Worm (Caenorhabditis elegans) whole organism, young adult: ENCODE measurements around the gene nuaf-3.

Experiments
- B0035.1 ChIP-seq: sonication (generic microtip); optimal IDR thresholded peaks from 2 replicates; lab custom pipeline; 2016; ENCODE audit warnings: missing genetic modification characterization, mild to moderate bottlenecking, missing compliant biosample characterization, missing genotype, missing genetic modification reagents
- C06A6.2 ChIP-seq: fragments of 200-800 bp; sonication (Bioruptor generic); conservative IDR thresholded peaks from 2 replicates; pipeline ENCODE4 v1.3.6; 2022; ENCODE audit warnings: missing genetic modification characterization, missing compliant biosample characterization
- F10E7.11 ChIP-seq: sonication (generic microtip); optimal IDR thresholded peaks from 2 replicates; lab custom pipeline; 2017; ENCODE audit warnings: mild to moderate bottlenecking, missing genetic modification characterization, moderate library complexity, missing compliant biosample characterization
- F39B2.1 ChIP-seq: fragments of 200-800 bp; sonication (Bioruptor generic); IDR thresholded peaks from 2 replicates; pipeline ENCODE4 v1.3.6; 2022; ENCODE audit warnings: missing genetic modification reagents, missing genetic modification characterization, missing compliant biosample characterization
- F49E8.2 ChIP-seq: sonication (generic microtip); optimal IDR thresholded peaks from 3 replicates; lab custom pipeline; 2017; ENCODE audit warnings: missing genetic modification characterization, mild to moderate bottlenecking, missing compliant biosample characterization, antibody characterized with exemption, moderate library complexity; ENCODE audit not compliant: insufficient read depth
- F52B5.7 ChIP-seq: sonication (generic microtip); optimal IDR thresholded peaks from 2 replicates; lab custom pipeline; 2016; ENCODE audit warnings: mild to moderate bottlenecking, missing genetic modification characterization, missing compliant biosample characterization
- T07F8.4 ChIP-seq: sonication (generic microtip); optimal IDR thresholded peaks from 2 replicates; lab custom pipeline; 2016; ENCODE audit warnings: mild to moderate bottlenecking, missing genetic modification characterization, moderate library complexity, missing compliant biosample characterization
- Y53F4B.3 ChIP-seq: fragments of 200-800 bp; sonication (Bioruptor generic); IDR thresholded peaks from 2 replicates; pipeline ENCODE4 v1.3.6; 2022; ENCODE audit warnings: missing genetic modification reagents, missing genetic modification characterization, missing compliant biosample characterization
- Y53G8AR.9 ChIP-seq: fragments of 200-800 bp; sonication (Bioruptor generic); conservative IDR thresholded peaks from 2 replicates; pipeline ENCODE4 v1.3.6; 2022; ENCODE audit warnings: missing genetic modification reagents, missing genetic modification characterization, missing compliant biosample characterization
- ZK185.1 ChIP-seq: sonication (generic microtip); optimal IDR thresholded peaks from 2 replicates; lab custom pipeline; 2016; ENCODE audit warnings: mild to moderate bottlenecking, missing genetic modification characterization, missing compliant biosample characterization; ENCODE audit not compliant: poor library complexity, severe bottlenecking
- aptf-2 ChIP-seq: fragments of 200-800 bp; sonication (Bioruptor generic); conservative IDR thresholded peaks from 2 replicates; pipeline ENCODE4 v1.3.6; 2022; ENCODE audit warnings: missing genetic modification reagents, missing genetic modification characterization, missing compliant biosample characterization
- attf-5 ChIP-seq: fragments of 200-800 bp; sonication (Bioruptor generic); optimal IDR thresholded peaks from 2 replicates; lab custom pipeline; 2018; ENCODE audit warnings: mild to moderate bottlenecking, missing genetic modification characterization, missing compliant biosample characterization
- attf-6 ChIP-seq: fragments of 200-800 bp; sonication (Bioruptor generic); IDR thresholded peaks from 2 replicates; pipeline ENCODE4 v1.3.6; 2022; ENCODE audit warnings: missing genetic modification reagents, missing genetic modification characterization, missing compliant biosample characterization
- bed-1 ChIP-seq: fragments of 200-800 bp; sonication (Bioruptor generic); IDR thresholded peaks from 2 replicates; pipeline ENCODE4 v1.3.6; 2022; ENCODE audit warnings: missing genetic modification reagents, missing genetic modification characterization, missing compliant biosample characterization
- ceh-100 ChIP-seq: fragments of 200-800 bp; sonication (Bioruptor generic); IDR thresholded peaks from 2 replicates; pipeline ENCODE4 v1.3.6; 2022; ENCODE audit warnings: missing genetic modification reagents, missing genetic modification characterization, missing compliant biosample characterization
- ceh-40 ChIP-seq: fragments of 200-800 bp; sonication (Bioruptor generic); IDR thresholded peaks from 2 replicates; pipeline ENCODE4 v1.3.6; 2022; ENCODE audit warnings: missing genetic modification characterization, missing compliant biosample characterization
- ceh-79 ChIP-seq: sonication (generic microtip); optimal IDR thresholded peaks from 2 replicates; lab custom pipeline; 2017; ENCODE audit warnings: mild to moderate bottlenecking, missing genetic modification characterization, missing compliant biosample characterization
- dpl-1 ChIP-seq: fragments of 150-350 bp; optimal IDR thresholded peaks from 2 replicates; lab custom pipeline; 2014; ENCODE audit warnings: missing biosample characterization, missing genetic modification reagents, missing genetic modification characterization
- efl-1 ChIP-seq: fragments of 150-350 bp; optimal IDR thresholded peaks from 2 replicates; lab custom pipeline; 2014; ENCODE audit warnings: missing biosample characterization, missing genetic modification reagents, missing genetic modification characterization
- egl-18 ChIP-seq: fragments of 200-800 bp; sonication (Bioruptor generic); IDR thresholded peaks from 2 replicates; pipeline ENCODE4 v1.3.6; 2022; ENCODE audit warnings: missing genetic modification reagents, missing genetic modification characterization, missing compliant biosample characterization
- ekl-4 ChIP-seq: fragments of 200-800 bp; sonication (Bioruptor generic); IDR thresholded peaks from 2 replicates; pipeline ENCODE4 v1.3.6; 2022; ENCODE audit warnings: missing genetic modification reagents, missing genetic modification characterization, missing compliant biosample characterization
- hlh-12 ChIP-seq: sonication (generic microtip); optimal IDR thresholded peaks from 2 replicates; lab custom pipeline; 2016; ENCODE audit warnings: missing genetic modification characterization, missing compliant biosample characterization
- hlh-26 ChIP-seq: fragments of 200-800 bp; sonication (Bioruptor generic); conservative IDR thresholded peaks from 2 replicates; pipeline ENCODE4 v1.3.6; 2022; ENCODE audit warnings: missing genetic modification reagents, missing genetic modification characterization, missing compliant biosample characterization
- hmg-20 ChIP-seq: fragments of 200-800 bp; sonication (Bioruptor generic); IDR thresholded peaks from 2 replicates; pipeline ENCODE4 v1.3.6; 2022; ENCODE audit warnings: missing genetic modification reagents, missing genetic modification characterization, missing compliant biosample characterization
- lag-1 ChIP-seq: fragments of 200-800 bp; sonication (Bioruptor generic); IDR thresholded peaks from 2 replicates; pipeline ENCODE4 v1.3.6; 2022; ENCODE audit warnings: missing genetic modification reagents, missing genetic modification characterization, missing compliant biosample characterization
- let-526 ChIP-seq: fragments of 200-800 bp; sonication (Bioruptor generic); IDR thresholded peaks from 2 replicates; pipeline ENCODE4 v1.3.6; 2022; ENCODE audit warnings: missing genetic modification reagents, missing genetic modification characterization, missing compliant biosample characterization
- let-607 ChIP-seq, 2 experiments: fragments of 200-800 bp in 1 of 2; sonication (Bioruptor generic) in 1 of 2; sonication (generic microtip) in 1 of 2; optimal IDR thresholded peaks; 2 replicates each; lab custom pipeline; 2016 to 2018; ENCODE audit warnings: mild to moderate bottlenecking in 2 of 2, missing compliant biosample characterization in 2 of 2, missing genetic modification characterization in 2 of 2, moderate library complexity in 2 of 2, missing genotype in 1 of 2
- lin-54 ChIP-seq: fragments of 200-800 bp; sonication (Bioruptor generic); optimal IDR thresholded peaks from 2 replicates; lab custom pipeline; 2018; ENCODE audit warnings: mild to moderate bottlenecking, missing genetic modification characterization, missing compliant biosample characterization
- lir-1 ChIP-seq: fragments of 200-800 bp; sonication (Bioruptor generic); conservative IDR thresholded peaks from 2 replicates; pipeline ENCODE4 v1.3.6; 2022; ENCODE audit warnings: missing genetic modification reagents, missing genetic modification characterization, missing compliant biosample characterization
- madf-10 ChIP-seq: sonication (generic microtip); optimal IDR thresholded peaks from 2 replicates; lab custom pipeline; 2016; ENCODE audit warnings: mild to moderate bottlenecking, missing genetic modification characterization, missing compliant biosample characterization
- madf-3 ChIP-seq: fragments of 200-800 bp; sonication (Bioruptor generic); IDR thresholded peaks from 2 replicates; pipeline ENCODE4 v1.3.6; 2022; ENCODE audit warnings: missing genetic modification reagents, missing genetic modification characterization, missing compliant biosample characterization
- madf-6 ChIP-seq: fragments of 200-800 bp; sonication (Bioruptor generic); IDR thresholded peaks from 2 replicates; pipeline ENCODE4 v1.3.6; 2022; ENCODE audit warnings: missing genetic modification reagents, missing genetic modification characterization, missing compliant biosample characterization
- mxl-1 ChIP-seq: sonication (generic microtip); optimal IDR thresholded peaks from 2 replicates; lab custom pipeline; 2016; ENCODE audit warnings: missing genetic modification characterization, missing compliant biosample characterization
- nfyb-1 ChIP-seq: fragments of 200-800 bp; sonication (Bioruptor generic); IDR thresholded peaks from 2 replicates; pipeline ENCODE4 v1.3.6; 2022; ENCODE audit warnings: missing genetic modification reagents, missing genetic modification characterization, missing compliant biosample characterization
- nhr-179 ChIP-seq: sonication (generic microtip); optimal IDR thresholded peaks from 2 replicates; lab custom pipeline; 2016; ENCODE audit warnings: mild to moderate bottlenecking, missing genetic modification characterization, missing compliant biosample characterization
- nhr-90 ChIP-seq: sonication (generic microtip); optimal IDR thresholded peaks from 2 replicates; lab custom pipeline; 2016; ENCODE audit warnings: missing genotype, mild to moderate bottlenecking, missing genetic modification characterization, missing compliant biosample characterization
- rcor-1 ChIP-seq: fragments of 200-800 bp; sonication (Bioruptor generic); IDR thresholded peaks from 2 replicates; pipeline ENCODE4 v1.3.6; 2022; ENCODE audit warnings: missing genetic modification reagents, missing genetic modification characterization, missing compliant biosample characterization
- rpc-1 ChIP-seq, 2 experiments: fragments of 150-350 bp in 1 of 2; sonication (generic microtip) in 1 of 2; optimal IDR thresholded peaks; 2 replicates each; lab custom pipeline; 2014 to 2018; ENCODE audit warnings: missing biosample characterization in 1 of 2, missing genetic modification characterization in 1 of 2, missing genetic modification reagents in 1 of 2, missing genotype in 1 of 2
- sdz-38 ChIP-seq: sonication (generic microtip); optimal IDR thresholded peaks from 2 replicates; lab custom pipeline; 2016; ENCODE audit warnings: missing genotype, missing genetic modification characterization, missing compliant biosample characterization
- sea-2 ChIP-seq: fragments of 200-800 bp; sonication (Bioruptor generic); IDR thresholded peaks from 2 replicates; pipeline ENCODE4 v1.3.6; 2022; ENCODE audit warnings: missing genetic modification characterization, missing compliant biosample characterization
- snpc-1.1 ChIP-seq: sonication (generic microtip); optimal IDR thresholded peaks from 2 replicates; lab custom pipeline; 2017; ENCODE audit warnings: missing genetic modification characterization, mild to moderate bottlenecking, missing compliant biosample characterization, antibody characterized with exemption, moderate library complexity, missing genotype, missing genetic modification reagents; ENCODE audit not compliant: insufficient read depth
- tbx-9 ChIP-seq: sonication (generic microtip); optimal IDR thresholded peaks from 2 replicates; lab custom pipeline; 2016; ENCODE audit warnings: borderline replicate concordance, missing genetic modification characterization, inconsistent platforms, missing compliant biosample characterization
- tlf-1 ChIP-seq: fragments of 200-800 bp; sonication (Bioruptor generic); optimal IDR thresholded peaks from 2 replicates; lab custom pipeline; 2018; ENCODE audit warnings: mild to moderate bottlenecking, missing genetic modification characterization, missing compliant biosample characterization
- unc-130 ChIP-seq: sonication (generic microtip); optimal IDR thresholded peaks from 2 replicates; lab custom pipeline; 2016; ENCODE audit warnings: missing genetic modification reagents, missing genetic modification characterization, missing compliant biosample characterization
- unc-62 ChIP-seq: fragments of 150-350 bp; optimal IDR thresholded peaks from 2 replicates; lab custom pipeline; 2014; ENCODE audit warnings: missing biosample characterization, missing genetic modification reagents, missing genetic modification characterization
- xnd-1 ChIP-seq: sonication (generic microtip); optimal IDR thresholded peaks from 2 replicates; lab custom pipeline; 2016; ENCODE audit warnings: missing genotype, missing genetic modification reagents, missing genetic modification characterization, missing compliant biosample characterization
- ztf-22 ChIP-seq: fragments of 200-800 bp; sonication (Bioruptor generic); optimal IDR thresholded peaks from 2 replicates; lab custom pipeline; 2018; ENCODE audit warnings: mild to moderate bottlenecking, missing genetic modification characterization, moderate library complexity, missing compliant biosample characterization
- ztf-25 ChIP-seq: fragments of 200-800 bp; sonication (Bioruptor generic); IDR thresholded peaks from 2 replicates; pipeline ENCODE4 v1.3.6; 2022; ENCODE audit warnings: missing genetic modification reagents, missing genetic modification characterization, missing compliant biosample characterization
- ztf-28 ChIP-seq: fragments of 200-800 bp; sonication (Bioruptor generic); IDR thresholded peaks from 2 replicates; pipeline ENCODE4 v1.3.6; 2022; ENCODE audit warnings: missing genetic modification reagents, missing genetic modification characterization, missing compliant biosample characterization

Gene nuaf-3

ce11 chrIV:11145929-11146339 lies 38.2 kb upstream of the nuaf-3 start (continued):
- TF ChIP-seq ZK185.1 (tag; lab: Kevin White, UChicago): no peak
- TF ChIP-seq tbx-9 (tag; lab: Kevin White, UChicago): no peak
- TF ChIP-seq ekl-4: peak; percentile 72
- TF ChIP-seq C06A6.2 (GFP tag; lab: Robert Waterston, UW): no peak
- no peak for TF ChIP-seq aptf-2
- TF ChIP-seq ceh-40: 0 out of 2 replicates have a peak, but pooled peaks have one; percentile 14
- peak; percentile 20; the same call in 1 of the 2 replicates for TF ChIP-seq ceh-100 (GFP tag; lab: Robert Waterston, UW)
- TF ChIP-seq rpc-1 (optimal IDR thresholded peaks at IDR 0.05; lab: Kevin White, UChicago): no peak
- TF ChIP-seq rpc-1 (tag; optimal IDR thresholded peaks at IDR 0.05; lab: Kevin White, UChicago): no peak
- TF ChIP-seq Y53G8AR.9 (GFP tag; lab: Robert Waterston, UW): no peak; the same call in 1 of the 2 replicates
- TF ChIP-seq madf-10 (tag; lab: Kevin White, UChicago): no peak
- peak; percentile 21; the same call in 1 of the 2 replicates for TF ChIP-seq nfyb-1 (GFP tag; lab: Robert Waterston, UW)
- no peak for TF ChIP-seq sea-2 (GFP tag; lab: Robert Waterston, UW)
- TF ChIP-seq snpc-1.1 (tag; lab: Kevin White, UChicago): peak; percentile 28
- TF ChIP-seq lin-54 (GFP tag; lab: Kevin White, UChicago): peak; percentile 46
- no peak for TF ChIP-seq ztf-28 (GFP tag; lab: Robert Waterston, UW)
- TF ChIP-seq attf-6 (GFP tag; lab: Robert Waterston, UW): peak; percentile 78; the same call in 1 of the 2 replicates
- TF ChIP-seq let-607 (tag; optimal IDR thresholded peaks at IDR 0.05; lab: Kevin White, UChicago): no peak
- no peak for TF ChIP-seq egl-18
- peak; percentile 91 for TF ChIP-seq F10E7.11
- no peak for TF ChIP-seq ztf-22
- TF ChIP-seq hlh-12 (tag; lab: Kevin White, UChicago): no peak
- TF ChIP-seq lir-1: no peak
- peak; percentile 24 for TF ChIP-seq nhr-90 (tag; lab: Kevin White, UChicago)
- TF ChIP-seq hlh-26: no peak
- no peak for TF ChIP-seq rcor-1 (GFP tag; lab: Robert Waterston, UW)
- peak; percentile 61 for TF ChIP-seq B0035.1 (tag; lab: Kevin White, UChicago)
- no peak for TF ChIP-seq dpl-1
- TF ChIP-seq F39B2.1 (GFP tag; lab: Robert Waterston, UW): no peak
- peak; percentile 17 for TF ChIP-seq attf-5
- TF ChIP-seq lag-1 (GFP tag; lab: Robert Waterston, UW): no peak
- TF ChIP-seq nhr-179: no peak
- peak; percentile 76 for TF ChIP-seq tlf-1 (GFP tag; lab: Kevin White, UChicago)
- TF ChIP-seq Y53F4B.3 (GFP tag; lab: Robert Waterston, UW): no peak
- peak; percentile 57 for TF ChIP-seq ceh-79 (tag; lab: Kevin White, UChicago)
- peak; percentile 94 for TF ChIP-seq F49E8.2 (tag; lab: Kevin White, UChicago)
- TF ChIP-seq ztf-25: no peak
- peak; percentile 72 for TF ChIP-seq mxl-1 (tag; lab: Kevin White, UChicago)
- peak; percentile 84 for TF ChIP-seq F52B5.7 (tag; lab: Kevin White, UChicago)
- TF ChIP-seq unc-62: no peak
- TF ChIP-seq hmg-20 (GFP tag; lab: Robert Waterston, UW): no peak
- TF ChIP-seq xnd-1 (tag; lab: Kevin White, UChicago): peak; percentile 53
- 0 out of 2 replicates have a peak, but pooled peaks have one; percentile 38 for TF ChIP-seq madf-3 (GFP tag; lab: Robert Waterston, UW)
- TF ChIP-seq let-526 (GFP tag; lab: Robert Waterston, UW): no peak
- no peak for TF ChIP-seq T07F8.4 (tag; lab: Kevin White, UChicago)
- TF ChIP-seq unc-130: peak; percentile 83
- peak; percentile 67 for TF ChIP-seq madf-6 (GFP tag; lab: Robert Waterston, UW)
- TF ChIP-seq efl-1 (GFP tag; lab: Kevin White, UChicago): no peak
- no peak for TF ChIP-seq sdz-38 (tag; lab: Kevin White, UChicago)
- no peak for TF ChIP-seq bed-1
